Fruit fly (Drosophila melanogaster) whole organism, pupa: ENCODE measurements around the gene BicD.

ENCODE experiments used
- CG10348 ChIP-seq: fragments of 200-800 bp; sonication (Bioruptor generic); IDR thresholded peaks from 2 replicates; pipeline ENCODE4 v1.3.6; 2022; ENCODE audit warnings: missing biosample characterization, missing genetic modification characterization
- CG12605 ChIP-seq: fragments of 200-800 bp; sonication (Bioruptor generic); IDR thresholded peaks from 2 replicates; pipeline ENCODE4 v1.3.6; 2022; ENCODE audit warnings: missing biosample characterization, missing genetic modification characterization
- CG13204 ChIP-seq: fragments of 200-800 bp; sonication (Bioruptor generic); optimal IDR thresholded peaks from 2 replicates; lab custom pipeline; 2018; ENCODE audit warnings: missing biosample characterization, mild to moderate bottlenecking, missing genetic modification characterization, moderate library complexity
- CG14655 ChIP-seq: fragments of 200-800 bp; sonication (Bioruptor generic); optimal IDR thresholded peaks from 3 replicates; lab custom pipeline; 2017; ENCODE audit warnings: mild to moderate bottlenecking, missing biosample characterization, missing genetic modification reagents, missing genetic modification characterization
- CG15710 ChIP-seq: fragments of 200-800 bp; sonication (Bioruptor generic); optimal IDR thresholded peaks from 2 replicates; lab custom pipeline; 2018; ENCODE audit warnings: missing biosample characterization, mild to moderate bottlenecking, missing genetic modification characterization, moderate library complexity
- CG17806 ChIP-seq: fragments of 200-800 bp; sonication (Bioruptor generic); optimal IDR thresholded peaks from 2 replicates; lab custom pipeline; 2018; ENCODE audit warnings: missing biosample characterization, mild to moderate bottlenecking, missing genetic modification characterization, moderate library complexity
- CG32121 ChIP-seq: fragments of 200-800 bp; sonication (Bioruptor generic); IDR thresholded peaks from 2 replicates; pipeline ENCODE4 v1.3.6; 2022; ENCODE audit warnings: missing biosample characterization, missing genetic modification characterization
- CG34367 ChIP-seq: fragments of 200-800 bp; sonication (Bioruptor generic); optimal IDR thresholded peaks from 2 replicates; lab custom pipeline; 2018; ENCODE audit warnings: missing biosample characterization, mild to moderate bottlenecking, missing genetic modification characterization
- CG4496 ChIP-seq: fragments of 200-800 bp; sonication (Bioruptor generic); IDR thresholded peaks from 3 replicates; pipeline ENCODE4 v1.3.6; 2022; ENCODE audit warnings: missing biosample characterization, missing genetic modification characterization
- CG8159 ChIP-seq: fragments of 200-800 bp; sonication (Bioruptor generic); optimal IDR thresholded peaks from 3 replicates; lab custom pipeline; 2018; ENCODE audit warnings: missing biosample characterization, mild to moderate bottlenecking, missing genetic modification characterization, moderate library complexity
- CG8301 ChIP-seq: fragments of 200-800 bp; sonication (Bioruptor generic); optimal IDR thresholded peaks from 2 replicates; lab custom pipeline; 2018; ENCODE audit warnings: missing biosample characterization, mild to moderate bottlenecking, missing genetic modification characterization
- CG9948 ChIP-seq: fragments of 200-800 bp; sonication (Bioruptor generic); optimal IDR thresholded peaks from 2 replicates; lab custom pipeline; 2018; ENCODE audit warnings: missing biosample characterization, mild to moderate bottlenecking, missing genetic modification characterization, moderate library complexity
- D1 ChIP-seq: fragments of 200-800 bp; sonication (Bioruptor generic); optimal IDR thresholded peaks from 2 replicates; lab custom pipeline; 2018; ENCODE audit warnings: missing biosample characterization, mild to moderate bottlenecking, missing genetic modification characterization, moderate library complexity
- EcR ChIP-seq: fragments of 200-800 bp; sonication (Bioruptor generic); optimal IDR thresholded peaks from 3 replicates; lab custom pipeline; 2019; ENCODE audit warnings: missing biosample characterization, missing genetic modification characterization, mild to moderate bottlenecking, moderate library complexity, missing genetic modification reagents
- Ets98B ChIP-seq: fragments of 200-800 bp; sonication (Bioruptor generic); IDR thresholded peaks from 2 replicates; pipeline ENCODE4 v1.3.6; 2022; ENCODE audit warnings: missing biosample characterization, missing genetic modification characterization
- Pif1A ChIP-seq: fragments of 200-800 bp; sonication (Bioruptor generic); optimal IDR thresholded peaks from 3 replicates; lab custom pipeline; 2016; ENCODE audit warnings: missing biosample characterization, missing genetic modification characterization
- Pif1B ChIP-seq: fragments of 200-800 bp; sonication (Bioruptor generic); optimal IDR thresholded peaks from 3 replicates; lab custom pipeline; 2016; ENCODE audit warnings: missing biosample characterization, missing genetic modification characterization
- Snoo ChIP-seq: fragments of 200-800 bp; sonication (Bioruptor generic); optimal IDR thresholded peaks from 3 replicates; lab custom pipeline; 2017; ENCODE audit warnings: missing biosample characterization, mild to moderate bottlenecking, missing genetic modification characterization, inconsistent platforms
- fd96Ca ChIP-seq: fragments of 200-800 bp; sonication (Bioruptor generic); IDR thresholded peaks from 3 replicates; pipeline ENCODE4 v1.3.6; 2022; ENCODE audit warnings: missing biosample characterization, missing genetic modification characterization
- gl ChIP-seq: fragments of 200-800 bp; sonication (Bioruptor generic); optimal IDR thresholded peaks from 2 replicates; lab custom pipeline; 2018; ENCODE audit warnings: missing biosample characterization, mild to moderate bottlenecking, missing genetic modification characterization
- rn ChIP-seq: fragments of 200-800 bp; sonication (Bioruptor generic); IDR thresholded peaks from 2 replicates; pipeline ENCODE4 v1.3.6; 2022; ENCODE audit warnings: missing biosample characterization, missing genetic modification characterization

The BicD gene

dm6 chr2L:17472582-17473524 is at the start of gene BicD:
Gene BicD, minus strand, starts transcription at chr2L:17473215.
- TF ChIP-seq CG8159 (tag; lab: Kevin White, UChicago) (no peak), CG8301 (no peak), Pif1A (GFP tag; lab: Kevin White, UChicago) (no peak), CG34367 (tag; lab: Kevin White, UChicago) (no peak), D1 (tag; lab: Kevin White, UChicago) (no peak), fd96Ca (GFP tag; lab: Robert Waterston, UW) (no peak), CG9948 (no peak), CG10348 (GFP tag; lab: Robert Waterston, UW) (no peak), CG14655 (GFP tag; lab: Kevin White, UChicago) (no peak), Ets98B (GFP tag; lab: Robert Waterston, UW) (peak; percentile 23; the same call in 1 of the 2 replicates), EcR (peak; percentile 20), CG32121 (GFP tag; lab: Robert Waterston, UW) (no peak), CG12605 (GFP tag; lab: Robert Waterston, UW) (0 out of 2 replicates have a peak, but pooled peaks have one; percentile 20), Pif1B (GFP tag; lab: Kevin White, UChicago) (no peak), CG17806 (tag; lab: Kevin White, UChicago) (no peak), CG4496 (GFP tag; lab: Robert Waterston, UW) (peak; percentile 22; the same call in 1 of the 3 replicates), gl (tag; lab: Kevin White, UChicago) (no peak), CG13204 (no peak), CG15710 (tag; lab: Kevin White, UChicago) (no peak), Snoo (tag; lab: Kevin White, UChicago) (no peak), rn (no peak)

dm6 chr2L:17514090-17514715 is 41.2 kb upstream of the BicD start:
- no peak for TF ChIP-seq D1 (tag; lab: Kevin White, UChicago)
- no peak for TF ChIP-seq Snoo (tag; lab: Kevin White, UChicago)
- TF ChIP-seq CG4496 (GFP tag; lab: Robert Waterston, UW): no peak
- TF ChIP-seq CG14655 (GFP tag; lab: Kevin White, UChicago): peak; percentile 8
- TF ChIP-seq CG34367 (tag; lab: Kevin White, UChicago): peak; percentile 15
- no peak for TF ChIP-seq fd96Ca (GFP tag; lab: Robert Waterston, UW)
- peak; percentile 19 for TF ChIP-seq Pif1B (GFP tag; lab: Kevin White, UChicago)
- TF ChIP-seq Pif1A (GFP tag; lab: Kevin White, UChicago): peak; percentile 25
- TF ChIP-seq EcR: no peak
- no peak for TF ChIP-seq Ets98B (GFP tag; lab: Robert Waterston, UW)
- TF ChIP-seq CG8159 (tag; lab: Kevin White, UChicago): peak; percentile 75

dm6 chr2L:17500946-17501451 is 28.0 kb upstream of the BicD start, which contains the start of the genes mEFTs and Dhc36C:
Gene mEFTs, minus strand, starts transcription at chr2L:17501106.
Gene Dhc36C, plus strand, starts transcription at chr2L:17501401.
- TF ChIP-seq D1 (tag; lab: Kevin White, UChicago) (no peak), CG34367 (tag; lab: Kevin White, UChicago) (no peak), CG13204 (no peak), CG4496 (GFP tag; lab: Robert Waterston, UW) (no peak), Ets98B (GFP tag; lab: Robert Waterston, UW) (no peak), CG9948 (no peak), rn (no peak), CG12605 (GFP tag; lab: Robert Waterston, UW) (no peak), Snoo (tag; lab: Kevin White, UChicago) (no peak), fd96Ca (GFP tag; lab: Robert Waterston, UW) (no peak), CG14655 (GFP tag; lab: Kevin White, UChicago) (no peak), CG8301 (no peak), gl (tag; lab: Kevin White, UChicago) (no peak), EcR (no peak), Pif1B (GFP tag; lab: Kevin White, UChicago) (no peak), Pif1A (GFP tag; lab: Kevin White, UChicago) (no peak), CG15710 (tag; lab: Kevin White, UChicago) (no peak), CG32121 (GFP tag; lab: Robert Waterston, UW) (no peak), CG17806 (tag; lab: Kevin White, UChicago) (no peak)

- TF ChIP-seq gl (tag; lab: Kevin White, UChicago): no peak
- no peak for TF ChIP-seq rn
These were observed 25.7 kb upstream of the BicD start, which contains the start of gene CG15142 for dm6 chr2L:17498721-17499120. Gene CG15142, minus strand, starts transcription at chr2L:17498821.

dm6 chr2L:17497108-17497507 is 24.1 kb upstream of the BicD start, which contains the start of gene qua:
Gene qua, minus strand, starts transcription at chr2L:17497208.
- TF ChIP-seq CG14655 (GFP tag; lab: Kevin White, UChicago) (peak; percentile 19), CG12605 (GFP tag; lab: Robert Waterston, UW) (no peak)
